Worm (Caenorhabditis elegans) whole organism, L1 larva: ENCODE results near the gene R160.6.

Experiments
- Y116A8C.19 ChIP-seq: sonication (generic microtip); optimal IDR thresholded peaks from 2 replicates; lab custom pipeline; 2016; ENCODE audit warnings: missing compliant biosample characterization, missing genetic modification characterization, borderline replicate concordance
- aha-1 ChIP-seq: fragments of 150-350 bp; optimal IDR thresholded peaks from 2 replicates; lab custom pipeline; 2014; ENCODE audit warnings: missing biosample characterization, missing genetic modification characterization
- ama-1 ChIP-seq: fragments of 150-350 bp; optimal IDR thresholded peaks from 2 replicates; lab custom pipeline; 2014
- blmp-1 ChIP-seq: fragments of 150-350 bp; optimal IDR thresholded peaks from 2 replicates; lab custom pipeline; 2014; ENCODE audit warnings: missing biosample characterization, missing genetic modification characterization
- ceh-8 ChIP-seq: fragments of 200-800 bp; sonication (Bioruptor generic); optimal IDR thresholded peaks from 2 replicates; lab custom pipeline; 2018; ENCODE audit warnings: mild to moderate bottlenecking, missing genetic modification characterization, moderate library complexity, missing compliant biosample characterization
- ceh-82 ChIP-seq, 3 experiments: fragments of 150-350 bp in 1 of 3; sonication (generic microtip) in 2 of 3; optimal IDR thresholded peaks; 2 replicates each; lab custom pipeline; 2014 to 2017; ENCODE audit warnings: missing biosample characterization in 3 of 3, missing genetic modification characterization in 3 of 3
- dpl-1 ChIP-seq, 3 experiments: fragments of 150-350 bp in 2 of 3; sonication (generic microtip) in 1 of 3; optimal IDR thresholded peaks; 2 replicates each; lab custom pipeline; 2014 to 2017; ENCODE audit warnings: missing biosample characterization in 3 of 3, missing genetic modification characterization in 3 of 3, missing genetic modification reagents in 3 of 3
- dsc-1 ChIP-seq: sonication (generic microtip); optimal IDR thresholded peaks from 2 replicates; lab custom pipeline; 2016; ENCODE audit warnings: mild to moderate bottlenecking, missing genetic modification characterization, missing compliant biosample characterization
- egl-13 ChIP-seq: sonication (generic microtip); optimal IDR thresholded peaks from 2 replicates; lab custom pipeline; 2016; ENCODE audit warnings: missing genotype, missing genetic modification reagents, missing genetic modification characterization, missing compliant biosample characterization
- egl-27 ChIP-seq, 2 experiments: fragments of 150-350 bp in 1 of 2; sonication (generic microtip); optimal IDR thresholded peaks; 3 replicates each; lab custom pipeline; 2017 to 2018; ENCODE audit warnings: missing biosample characterization in 2 of 2, missing genetic modification characterization in 2 of 2, missing genetic modification reagents in 2 of 2
- elt-3 ChIP-seq, 6 experiments: fragments of 150-350 bp in 1 of 6; sonication (generic microtip); optimal IDR thresholded peaks; 2 replicates each; lab custom pipeline; 2017 to 2018; ENCODE audit warnings: missing biosample characterization in 6 of 6, missing genetic modification characterization in 6 of 6, inconsistent platforms in 1 of 6
- fkh-4 ChIP-seq: sonication (generic microtip); optimal IDR thresholded peaks from 2 replicates; lab custom pipeline; 2016; ENCODE audit warnings: missing compliant biosample characterization, missing genetic modification characterization, borderline replicate concordance
- fos-1 ChIP-seq: fragments of 150-350 bp; optimal IDR thresholded peaks from 2 replicates; lab custom pipeline; 2014; ENCODE audit warnings: missing biosample characterization, missing genetic modification characterization
- hpl-2 ChIP-seq: fragments of 150-350 bp; optimal IDR thresholded peaks from 2 replicates; lab custom pipeline; 2014; ENCODE audit warnings: missing biosample characterization, missing genetic modification reagents, missing genetic modification characterization
- isw-1 ChIP-seq: fragments of 200-800 bp; sonication (Bioruptor generic); IDR thresholded peaks from 2 replicates; pipeline ENCODE4 v1.3.6; 2022; ENCODE audit warnings: missing genetic modification characterization, missing compliant biosample characterization
- jun-1 ChIP-seq: fragments of 150-350 bp; optimal IDR thresholded peaks from 2 replicates; lab custom pipeline; 2014; ENCODE audit warnings: missing biosample characterization, missing genetic modification reagents, missing genetic modification characterization
- lin-13 ChIP-seq: fragments of 150-350 bp; optimal IDR thresholded peaks from 2 replicates; lab custom pipeline; 2014; ENCODE audit warnings: missing biosample characterization, missing genetic modification reagents, missing genetic modification characterization
- lin-15B ChIP-seq: fragments of 150-350 bp; sonication (generic microtip); optimal IDR thresholded peaks from 3 replicates; lab custom pipeline; 2014; ENCODE audit warnings: missing biosample characterization, missing genetic modification characterization
- lin-39 ChIP-seq: fragments of 150-350 bp; optimal IDR thresholded peaks from 2 replicates; lab custom pipeline; 2014; ENCODE audit warnings: missing biosample characterization, missing genetic modification reagents, missing genetic modification characterization
- lir-3 ChIP-seq: sonication (generic microtip); optimal IDR thresholded peaks from 2 replicates; lab custom pipeline; 2016; ENCODE audit warnings: mild to moderate bottlenecking, missing genetic modification characterization, moderate library complexity, missing compliant biosample characterization; ENCODE audit not compliant: poor library complexity
- mab-9 ChIP-seq: fragments of 200-800 bp; sonication (Bioruptor generic); IDR thresholded peaks from 2 replicates; pipeline ENCODE4 v1.3.6; 2022; ENCODE audit warnings: missing genetic modification reagents, missing genetic modification characterization, missing compliant biosample characterization
- nhr-11 ChIP-seq: fragments of 150-350 bp; optimal IDR thresholded peaks from 2 replicates; lab custom pipeline; 2014; ENCODE audit warnings: missing biosample characterization, missing genetic modification characterization
- nhr-237 ChIP-seq: fragments of 150-350 bp; optimal IDR thresholded peaks from 2 replicates; lab custom pipeline; 2014; ENCODE audit warnings: missing biosample characterization, missing genetic modification characterization
- nhr-47 ChIP-seq: sonication (generic microtip); optimal IDR thresholded peaks from 2 replicates; lab custom pipeline; 2016; ENCODE audit warnings: mild to moderate bottlenecking, missing genetic modification characterization, moderate library complexity, missing compliant biosample characterization
- nhr-71 ChIP-seq: sonication (generic microtip); optimal IDR thresholded peaks from 2 replicates; lab custom pipeline; 2016; ENCODE audit warnings: mild to moderate bottlenecking, missing genetic modification characterization, moderate library complexity, missing compliant biosample characterization
- nhr-84 ChIP-seq: sonication (generic microtip); optimal IDR thresholded peaks from 2 replicates; lab custom pipeline; 2017; ENCODE audit warnings: missing biosample characterization, missing genetic modification characterization
- nhr-85 ChIP-seq: sonication (generic microtip); peaks from one replicate; lab custom pipeline; 2016; ENCODE audit warnings: missing genetic modification characterization, inconsistent platforms, missing compliant biosample characterization
- nhr-90 ChIP-seq: sonication (generic microtip); optimal IDR thresholded peaks from 2 replicates; lab custom pipeline; 2016; ENCODE audit warnings: mild to moderate bottlenecking, missing genetic modification characterization, missing compliant biosample characterization; ENCODE audit not compliant: poor library complexity
- pag-3 ChIP-seq: sonication (generic microtip); optimal IDR thresholded peaks from 2 replicates; lab custom pipeline; 2017; ENCODE audit warnings: missing genetic modification characterization, mild to moderate bottlenecking, missing compliant biosample characterization, antibody characterized with exemption, borderline replicate concordance; ENCODE audit not compliant: insufficient read depth
- pax-3 ChIP-seq: fragments of 200-800 bp; sonication (Bioruptor generic); optimal IDR thresholded peaks from 2 replicates; lab custom pipeline; 2018; ENCODE audit warnings: mild to moderate bottlenecking, missing genetic modification characterization, moderate library complexity, missing compliant biosample characterization
- pqm-1 ChIP-seq: sonication (generic microtip); optimal IDR thresholded peaks from 3 replicates; lab custom pipeline; 2017; ENCODE audit warnings: missing biosample characterization, missing genetic modification characterization
- sup-37 ChIP-seq: fragments of 200-800 bp; sonication (Bioruptor generic); optimal IDR thresholded peaks from 2 replicates; lab custom pipeline; 2018; ENCODE audit warnings: mild to moderate bottlenecking, missing genetic modification characterization, missing compliant biosample characterization
- swsn-7 ChIP-seq: sonication (generic microtip); optimal IDR thresholded peaks from 2 replicates; lab custom pipeline; 2016; ENCODE audit warnings: missing genetic modification characterization, missing compliant biosample characterization
- tbx-2 ChIP-seq: sonication (generic microtip); optimal IDR thresholded peaks from 2 replicates; lab custom pipeline; 2016; ENCODE audit warnings: missing genetic modification characterization, missing compliant biosample characterization
- tlp-1 ChIP-seq: fragments of 150-350 bp; optimal IDR thresholded peaks from 2 replicates; lab custom pipeline; 2014; ENCODE audit warnings: missing biosample characterization, missing genetic modification characterization
- unc-130 ChIP-seq: fragments of 150-350 bp; optimal IDR thresholded peaks from 2 replicates; lab custom pipeline; 2017; ENCODE audit warnings: missing biosample characterization, missing genetic modification characterization, inconsistent platforms
- unc-30 ChIP-seq: sonication (generic microtip); optimal IDR thresholded peaks from 2 replicates; lab custom pipeline; 2017; ENCODE audit warnings: missing biosample characterization, missing genetic modification characterization
- unc-62 ChIP-seq: fragments of 150-350 bp; optimal IDR thresholded peaks from 2 replicates; lab custom pipeline; 2014; ENCODE audit warnings: missing biosample characterization, missing genetic modification reagents, missing genetic modification characterization
- vab-15 ChIP-seq: sonication (generic microtip); optimal IDR thresholded peaks from 2 replicates; lab custom pipeline; 2017; ENCODE audit warnings: missing genotype, mild to moderate bottlenecking, missing genetic modification characterization, missing compliant biosample characterization
- xbp-1 ChIP-seq: sonication (generic microtip); optimal IDR thresholded peaks from 2 replicates; lab custom pipeline; 2016; ENCODE audit warnings: missing genetic modification characterization, missing compliant biosample characterization
- zag-1 ChIP-seq: fragments of 150-350 bp; optimal IDR thresholded peaks from 2 replicates; lab custom pipeline; 2014; ENCODE audit warnings: missing biosample characterization, missing genetic modification characterization
- zip-4 ChIP-seq: fragments of 200-800 bp; sonication (Bioruptor generic); optimal IDR thresholded peaks from 2 replicates; lab custom pipeline; 2018; ENCODE audit warnings: mild to moderate bottlenecking, missing genetic modification characterization, moderate library complexity, missing compliant biosample characterization

Gene R160.6

DNA sequence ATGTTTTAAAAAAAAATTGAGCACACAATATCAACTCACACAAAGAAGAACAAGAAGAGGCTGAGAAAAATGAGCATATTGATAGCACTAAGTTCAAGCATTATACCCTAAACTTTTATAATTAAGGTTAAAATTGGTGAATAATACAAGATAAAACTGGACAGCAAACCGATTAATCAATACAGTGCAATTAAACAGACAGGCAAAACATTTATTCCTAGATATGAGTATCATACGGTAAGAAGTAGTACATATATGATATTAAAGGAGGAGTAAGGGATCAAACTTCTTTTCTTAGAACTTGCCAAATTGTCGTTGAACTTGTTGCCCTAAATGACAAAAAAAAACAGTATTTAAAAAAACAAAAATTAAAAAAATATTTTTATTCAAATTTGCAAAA is 1.0 kb downstream of the R160.6 start, which contains the start of gene R160.14:
Gene R160.14 (minus strand): TSS at position 101 of the 400 bp plus-strand sequence.
- TF ChIP-seq zip-4 (GFP tag; lab: Kevin White, UChicago) (no peak), ceh-82 (tag; optimal IDR thresholded peaks at IDR 0.05; lab: Kevin White, UChicago) (no peak), lin-39 (tag; lab: Kevin White, UChicago) (no peak), pag-3 (tag; lab: Kevin White, UChicago) (no peak), lir-3 (tag; lab: Kevin White, UChicago) (no peak), vab-15 (no peak), nhr-71 (tag; lab: Kevin White, UChicago) (no peak), ceh-8 (no peak), mab-9 (GFP tag; lab: Robert Waterston, UW) (no peak), nhr-84 (tag; lab: Kevin White, UChicago) (no peak), dpl-1 (GFP tag; optimal IDR thresholded peaks at IDR 0.05; lab: Kevin White, UChicago) (no peak), blmp-1 (no peak), egl-13 (tag; lab: Kevin White, UChicago) (no peak), aha-1 (tag; lab: Kevin White, UChicago) (no peak), fkh-4 (tag; lab: Kevin White, UChicago) (no peak), sup-37 (GFP tag; lab: Kevin White, UChicago) (no peak), zag-1 (no peak), xbp-1 (tag; lab: Kevin White, UChicago) (no peak)

DNA sequence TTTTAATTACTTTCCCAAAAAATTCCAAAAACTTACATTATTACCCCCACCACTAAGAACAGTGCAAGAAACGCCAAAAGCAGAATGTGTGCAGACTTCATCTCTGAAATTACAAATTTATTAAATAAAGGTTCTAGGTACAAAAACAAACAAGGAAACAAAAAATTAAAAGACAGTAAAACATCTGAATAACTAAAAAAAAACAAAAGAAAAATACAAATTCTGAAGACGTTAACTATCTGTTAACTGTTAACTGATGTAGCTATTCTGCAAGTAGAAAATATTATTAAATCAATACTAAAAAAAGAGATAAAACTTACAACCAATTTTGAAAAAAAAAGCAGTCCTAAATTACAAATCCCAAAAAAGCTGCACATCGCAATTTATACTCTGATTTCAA is 1.6 kb downstream of the R160.6 start, which contains the start of gene R160.13:
Gene R160.13 (minus strand): TSS at position 101 of the 400 bp plus-strand sequence.
- TF ChIP-seq vab-15 (no peak), lin-39 (tag; lab: Kevin White, UChicago) (no peak)

DNA sequence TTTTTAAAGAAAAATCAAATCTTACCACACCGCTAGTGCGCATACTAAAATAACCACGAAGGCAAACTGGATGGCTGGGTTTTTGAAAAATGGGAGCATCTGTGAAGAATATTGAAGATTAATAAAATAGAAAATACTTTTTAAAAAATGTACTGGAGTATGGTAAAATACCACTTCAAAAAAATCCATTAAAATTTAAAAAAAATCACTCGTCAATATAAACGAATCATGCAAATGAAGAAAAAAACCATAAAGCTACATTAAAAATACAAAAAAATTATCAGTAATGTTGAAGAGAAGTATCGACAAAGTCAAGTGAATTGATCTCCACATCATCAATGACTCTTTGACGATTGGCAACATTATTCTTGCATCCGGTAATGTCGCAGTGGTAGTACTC is 2.3 kb downstream of the R160.6 start, which contains the start of gene R160.5:
Gene R160.5 (minus strand): TSS at position 101 of the 400 bp plus-strand sequence.
- TF ChIP-seq lir-3 (tag; lab: Kevin White, UChicago) (no peak), hpl-2 (GFP tag; lab: Kevin White, UChicago) (no peak), jun-1 (tag; lab: Kevin White, UChicago) (no peak), egl-27 (tag; optimal IDR thresholded peaks at IDR 0.05; lab: Kevin White, UChicago) (no peak), tlp-1 (tag; lab: Kevin White, UChicago) (no peak), pqm-1 (tag; lab: Kevin White, UChicago) (no peak), lin-39 (tag; lab: Kevin White, UChicago) (no peak), nhr-85 (no peak), nhr-237 (tag; lab: Kevin White, UChicago) (no peak), unc-62 (no peak), lin-13 (GFP tag; lab: Kevin White, UChicago) (no peak), sup-37 (GFP tag; lab: Kevin White, UChicago) (no peak), lin-15B (tag; lab: Kevin White, UChicago) (no peak), unc-130 (tag; lab: Kevin White, UChicago) (no peak), ceh-82 (tag; optimal IDR thresholded peaks at IDR 0.05; lab: Kevin White, UChicago) (no peak)

DNA sequence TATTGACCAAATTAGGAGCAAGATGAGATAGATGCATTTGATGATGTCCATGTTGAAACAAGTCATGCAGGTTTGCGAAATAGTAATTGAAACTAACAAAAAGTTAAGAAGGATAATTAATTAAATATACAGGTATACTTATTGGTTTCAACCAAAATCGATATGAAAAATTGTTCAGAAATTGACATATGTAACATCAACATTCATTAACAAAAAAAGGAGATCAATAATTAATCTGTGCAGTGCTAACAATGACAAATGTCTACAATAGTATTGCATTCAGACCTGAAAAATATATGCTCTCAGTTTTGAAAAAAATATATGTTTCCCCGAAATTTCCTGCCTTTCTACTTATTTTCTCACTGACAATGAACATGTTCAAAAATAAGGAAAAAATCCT is 4.2 kb downstream of the R160.6 start, which contains the start of gene R160.4:
Gene R160.4 (minus strand): TSS at position 101 of the 400 bp plus-strand sequence.
- TF ChIP-seq lin-15B (tag; lab: Kevin White, UChicago) (no peak), nhr-71 (tag; lab: Kevin White, UChicago) (no peak), elt-3 (tag; optimal IDR thresholded peaks at IDR 0.05; lab: Kevin White, UChicago) (no peak), zag-1 (no peak), nhr-90 (tag; lab: Kevin White, UChicago) (no peak), pax-3 (tag; lab: Kevin White, UChicago) (no peak), ama-1 (lab: Kevin White, UChicago) (no peak), swsn-7 (tag; lab: Kevin White, UChicago) (no peak), Y116A8C.19 (tag; lab: Kevin White, UChicago) (no peak), nhr-11 (tag; lab: Kevin White, UChicago) (no peak), vab-15 (no peak), fkh-4 (tag; lab: Kevin White, UChicago) (no peak), nhr-47 (tag; lab: Kevin White, UChicago) (no peak), fos-1 (tag; lab: Kevin White, UChicago) (no peak), isw-1 (no peak), tbx-2 (tag; lab: Kevin White, UChicago) (no peak), egl-13 (tag; lab: Kevin White, UChicago) (no peak), unc-30 (tag; lab: Kevin White, UChicago) (no peak), dsc-1 (no peak)
